Worm (Caenorhabditis elegans) whole organism, young adult: ENCODE measurements around the gene pssy-1.

Source experiments
- C17E4.6 ChIP-seq: fragments of 200-800 bp; sonication (Bioruptor generic); IDR thresholded peaks from 2 replicates; pipeline ENCODE4 v1.3.6; 2022; ENCODE audit warnings: missing genetic modification reagents, missing genetic modification characterization, missing compliant biosample characterization
- ama-1 ChIP-seq, 3 experiments: fragments of 150-350 bp in 1 of 3; sonication (generic microtip) in 2 of 3; optimal IDR thresholded peaks; 2 replicates each; lab custom pipeline; 2014 to 2018; ENCODE audit warnings: missing biosample characterization in 2 of 3, missing genetic modification characterization in 2 of 3, missing genetic modification reagents in 2 of 3
- aptf-3 ChIP-seq: fragments of 200-800 bp; sonication (Bioruptor generic); IDR thresholded peaks from 2 replicates; pipeline ENCODE4 v1.3.6; 2022; ENCODE audit warnings: missing genetic modification characterization, missing compliant biosample characterization
- egl-44 ChIP-seq: fragments of 200-800 bp; sonication (Bioruptor generic); IDR thresholded peaks from 2 replicates; pipeline ENCODE4 v1.3.6; 2022; ENCODE audit warnings: missing genetic modification reagents, missing genetic modification characterization, missing compliant biosample characterization
- tbp1 ChIP-seq: fragments of 200-800 bp; sonication (Bioruptor generic); optimal IDR thresholded peaks from 2 replicates; lab custom pipeline; 2018; ENCODE audit warnings: mild to moderate bottlenecking, missing genetic modification characterization, missing compliant biosample characterization
- ztf-6 ChIP-seq: fragments of 200-800 bp; sonication (Bioruptor generic); IDR thresholded peaks from 2 replicates; pipeline ENCODE4 v1.3.6; 2022; ENCODE audit warnings: missing genetic modification reagents, missing genetic modification characterization, missing compliant biosample characterization

- TF ChIP-seq C17E4.6 (GFP tag; lab: Robert Waterston, UW) (no peak), aptf-3 (GFP tag; lab: Robert Waterston, UW) (no peak), tbp1 (GFP tag; lab: Kevin White, UChicago) (no peak), egl-44 (GFP tag; lab: Robert Waterston, UW) (no peak), ama-1 (optimal IDR thresholded peaks at IDR 0.05; lab: Kevin White, UChicago) (no peak), ama-1 (GFP tag; optimal IDR thresholded peaks at IDR 0.05; lab: Kevin White, UChicago) (no peak), ztf-6 (GFP tag; lab: Robert Waterston, UW) (no peak)
Observed at ce11 chrX:9924962-9925361, 40.4 kb upstream of the pssy-1 start, which contains the start of gene ugt-23.
